Worm (Caenorhabditis elegans) whole organism, L1 larva: ENCODE results near the gene Y40A1A.3.
"Not testable (repeated sequence)": the region's sequence is repeated elsewhere in the genome, so short reads cannot be mapped to it uniquely, and the experiment has no call there.

Experiments used
- dpl-1 ChIP-seq, 3 experiments: fragments of 150-350 bp in 2 of 3; sonication (generic microtip) in 1 of 3; optimal IDR thresholded peaks; 2 replicates each; lab custom pipeline; 2014 to 2017; ENCODE audit warnings: missing biosample characterization in 3 of 3, missing genetic modification characterization in 3 of 3, missing genetic modification reagents in 3 of 3
- elt-3 ChIP-seq, 6 experiments: fragments of 150-350 bp in 1 of 6; sonication (generic microtip); optimal IDR thresholded peaks; 2 replicates each; lab custom pipeline; 2017 to 2018; ENCODE audit warnings: missing biosample characterization in 6 of 6, missing genetic modification characterization in 6 of 6, inconsistent platforms in 1 of 6
- jun-1 ChIP-seq: fragments of 150-350 bp; optimal IDR thresholded peaks from 2 replicates; lab custom pipeline; 2014; ENCODE audit warnings: missing biosample characterization, missing genetic modification reagents, missing genetic modification characterization
- mdl-1 ChIP-seq, 2 experiments: fragments of 150-350 bp; optimal IDR thresholded peaks; 2 replicates each; lab custom pipeline; 2014 to 2017; ENCODE audit warnings: missing biosample characterization in 2 of 2, missing genetic modification characterization in 2 of 2, inconsistent platforms in 1 of 2
- nhr-12 ChIP-seq: sonication (generic microtip); optimal IDR thresholded peaks from 2 replicates; lab custom pipeline; 2017; ENCODE audit warnings: missing biosample characterization, missing genetic modification characterization
- nhr-237 ChIP-seq: fragments of 150-350 bp; optimal IDR thresholded peaks from 2 replicates; lab custom pipeline; 2014; ENCODE audit warnings: missing biosample characterization, missing genetic modification characterization
- tbx-2 ChIP-seq: sonication (generic microtip); optimal IDR thresholded peaks from 2 replicates; lab custom pipeline; 2016; ENCODE audit warnings: missing genetic modification characterization, missing compliant biosample characterization
- unc-62 ChIP-seq: fragments of 150-350 bp; optimal IDR thresholded peaks from 2 replicates; lab custom pipeline; 2014; ENCODE audit warnings: missing biosample characterization, missing genetic modification reagents, missing genetic modification characterization

- not testable (repeated sequence) for TF ChIP-seq unc-62 (GFP tag; lab: Kevin White, UChicago); nhr-237; mdl-1 (tag; optimal IDR thresholded peaks at IDR 0.05; lab: Kevin White, UChicago); tbx-2; dpl-1 (GFP tag; optimal IDR thresholded peaks at IDR 0.05; lab: Kevin White, UChicago); elt-3 (tag; optimal IDR thresholded peaks at IDR 0.05; lab: Kevin White, UChicago); nhr-12; jun-1 (tag; lab: Kevin White, UChicago)
Observed at ce11 chrX:2025405-2025804, 27.6 kb upstream of the Y40A1A.3 start.
